Fruit fly (Drosophila melanogaster) whole organism, embryonic: ENCODE data around the gene Sec15.

Experiments used
- BEAF-32 ChIP-seq: fragments of 200-800 bp; sonication (Bioruptor generic); optimal IDR thresholded peaks from 3 replicates; lab custom pipeline; 2017; ENCODE audit warnings: missing biosample characterization, missing genetic modification characterization, mild to moderate bottlenecking, moderate library complexity, missing genetic modification reagents
- Bdp1 ChIP-seq: fragments of 200-800 bp; sonication (Bioruptor generic); optimal IDR thresholded peaks from 3 replicates; lab custom pipeline; 2016; ENCODE audit warnings: missing biosample characterization, missing genetic modification characterization
- CG10654 ChIP-seq: fragments of 200-800 bp; sonication (Bioruptor generic); optimal IDR thresholded peaks from 2 replicates; lab custom pipeline; 2016; ENCODE audit warnings: missing biosample characterization, missing genetic modification characterization
- CG11723 ChIP-seq: fragments of 200-800 bp; sonication (Bioruptor generic); optimal IDR thresholded peaks from 2 replicates; lab custom pipeline; 2017; ENCODE audit warnings: missing biosample characterization, mild to moderate bottlenecking, missing genetic modification characterization
- CG12744 ChIP-seq: fragments of 200-800 bp; sonication (Bioruptor generic); optimal IDR thresholded peaks from 2 replicates; lab custom pipeline; 2016; ENCODE audit warnings: missing biosample characterization, missing genetic modification characterization
- CG14014 ChIP-seq: fragments of 200-800 bp; sonication (Bioruptor generic); IDR thresholded peaks from 2 replicates; pipeline ENCODE4 v1.3.6; 2022; ENCODE audit warnings: missing biosample characterization, missing genetic modification characterization
- CG1529 ChIP-seq: fragments of 200-800 bp; sonication (Bioruptor generic); optimal IDR thresholded peaks from 3 replicates; lab custom pipeline; 2018; ENCODE audit warnings: missing biosample characterization, missing genetic modification characterization
- CG18619 ChIP-seq: fragments of 200-800 bp; sonication (Bioruptor generic); optimal IDR thresholded peaks from 3 replicates; lab custom pipeline; 2017; ENCODE audit warnings: missing biosample characterization, mild to moderate bottlenecking, missing genetic modification characterization
- CG2116 ChIP-seq: fragments of 200-800 bp; sonication (Bioruptor generic); optimal IDR thresholded peaks from 3 replicates; lab custom pipeline; 2018; ENCODE audit warnings: missing biosample characterization, mild to moderate bottlenecking, missing genetic modification characterization
- CG2199 ChIP-seq: fragments of 200-800 bp; sonication (Bioruptor generic); IDR thresholded peaks from 3 replicates; pipeline ENCODE4 v1.3.6; 2022; ENCODE audit warnings: missing biosample characterization, missing genetic modification characterization
- CG33213 ChIP-seq: fragments of 200-800 bp; sonication (Bioruptor generic); optimal IDR thresholded peaks from 3 replicates; lab custom pipeline; 2016; ENCODE audit warnings: missing biosample characterization, missing genetic modification characterization
- CG3407 ChIP-seq: fragments of 200-800 bp; sonication (Bioruptor generic); optimal IDR thresholded peaks from 2 replicates; lab custom pipeline; 2018; ENCODE audit warnings: missing biosample characterization, mild to moderate bottlenecking, missing genetic modification characterization
- CG3726 ChIP-seq: fragments of 200-800 bp; sonication (Bioruptor generic); IDR thresholded peaks from 3 replicates; pipeline ENCODE4, ENCODE4 v1.3.6; 2022; ENCODE audit warnings: missing biosample characterization, missing genetic modification characterization
- CG4360 ChIP-seq: fragments of 200-800 bp; sonication (Bioruptor generic); IDR thresholded peaks from 2 replicates; pipeline ENCODE4 v1.3.6; 2022; ENCODE audit warnings: missing biosample characterization, missing genetic modification characterization
- CG4854 ChIP-seq: fragments of 200-800 bp; sonication (Bioruptor generic); optimal IDR thresholded peaks from 2 replicates; lab custom pipeline; 2016; ENCODE audit warnings: missing biosample characterization, missing genetic modification characterization, inconsistent platforms
- CG5245 ChIP-seq: fragments of 200-800 bp; sonication (Bioruptor generic); optimal IDR thresholded peaks from 3 replicates; lab custom pipeline; 2016; ENCODE audit warnings: missing biosample characterization, missing genetic modification characterization
- CG7987 ChIP-seq: fragments of 200-800 bp; sonication (Bioruptor generic); optimal IDR thresholded peaks from 2 replicates; lab custom pipeline; 2018; ENCODE audit warnings: missing biosample characterization, mild to moderate bottlenecking, missing genetic modification characterization, moderate library complexity
- CG8359 ChIP-seq: fragments of 200-800 bp; sonication (Bioruptor generic); optimal IDR thresholded peaks from 2 replicates; lab custom pipeline; 2017; ENCODE audit warnings: missing biosample characterization, mild to moderate bottlenecking, missing genetic modification characterization, borderline replicate concordance
- CG8388 ChIP-seq: fragments of 200-800 bp; sonication (Bioruptor generic); optimal IDR thresholded peaks from 2 replicates; lab custom pipeline; 2019; ENCODE audit warnings: missing biosample characterization, mild to moderate bottlenecking, missing genetic modification characterization, moderate library complexity
- CG8944 ChIP-seq: fragments of 200-800 bp; sonication (Bioruptor generic); optimal IDR thresholded peaks from 3 replicates; lab custom pipeline; 2016; ENCODE audit warnings: missing biosample characterization, missing genetic modification characterization
- Deaf1 ChIP-seq: fragments of 200-800 bp; optimal IDR thresholded peaks from 3 replicates; lab custom pipeline; 2019; ENCODE audit warnings: missing biosample characterization, mild to moderate bottlenecking, missing genetic modification characterization, moderate library complexity
- Dip3 ChIP-seq: fragments of 200-800 bp; sonication (Bioruptor generic); optimal IDR thresholded peaks from 3 replicates; lab custom pipeline; 2016; ENCODE audit warnings: missing biosample characterization, missing genetic modification characterization
- Fer2 ChIP-seq: fragments of 200-800 bp; sonication (Bioruptor generic); optimal IDR thresholded peaks from 2 replicates; lab custom pipeline; 2018; ENCODE audit warnings: missing biosample characterization, mild to moderate bottlenecking, missing genetic modification characterization, moderate library complexity
- Fer3 ChIP-seq: fragments of 200-800 bp; sonication (Bioruptor generic); optimal IDR thresholded peaks from 2 replicates; lab custom pipeline; 2018; ENCODE audit warnings: missing biosample characterization, mild to moderate bottlenecking, missing genetic modification characterization, moderate library complexity
- Gsc ChIP-seq: fragments of 200-800 bp; sonication (Bioruptor generic); IDR thresholded peaks from 2 replicates; pipeline ENCODE4 v1.3.6; 2022; ENCODE audit warnings: missing biosample characterization, missing genetic modification characterization
- Hr3 ChIP-seq: fragments of 200-800 bp; sonication (Bioruptor generic); optimal IDR thresholded peaks from 3 replicates; lab custom pipeline; 2016; ENCODE audit warnings: missing biosample characterization, missing genetic modification characterization
- Jarid2 ChIP-seq: fragments of 200-800 bp; sonication (Bioruptor generic); optimal IDR thresholded peaks from 3 replicates; lab custom pipeline; 2017; ENCODE audit warnings: mild to moderate bottlenecking, missing biosample characterization, missing genetic modification reagents, missing genetic modification characterization
- Mrtf ChIP-seq: fragments of 200-800 bp; sonication (Bioruptor generic); IDR thresholded peaks from 3 replicates; pipeline ENCODE4 v1.3.6; 2022; ENCODE audit warnings: missing biosample characterization, missing genetic modification characterization
- Opbp ChIP-seq: fragments of 200-800 bp; sonication (Bioruptor generic); IDR thresholded peaks from 3 replicates; pipeline ENCODE4 v1.3.6; 2022; ENCODE audit warnings: missing biosample characterization, missing genetic modification characterization; ENCODE audit not compliant: partially characterized antibody
- Poxn ChIP-seq: fragments of 200-800 bp; sonication (Bioruptor generic); IDR thresholded peaks from 2 replicates; pipeline ENCODE4 v1.3.6; 2022; ENCODE audit warnings: missing biosample characterization, missing genetic modification characterization
- Ptx1 ChIP-seq: fragments of 200-800 bp; sonication (Bioruptor generic); IDR thresholded peaks from 2 replicates; pipeline ENCODE4 v1.3.6; 2022; ENCODE audit warnings: missing biosample characterization, missing genetic modification characterization
- Sry-β ChIP-seq: fragments of 200-800 bp; sonication (Bioruptor generic); optimal IDR thresholded peaks from 2 replicates; lab custom pipeline; 2018; ENCODE audit warnings: missing biosample characterization, mild to moderate bottlenecking, missing genetic modification characterization, moderate library complexity
- Stat92E ChIP-seq, 3 experiments: fragments of >200 bp in 2 of 3; fragments of 200-800 bp in 1 of 3; sonication (Bioruptor generic) in 1 of 3; optimal IDR thresholded peaks; 2 replicates each; lab custom pipeline; 2017 to 2019; ENCODE audit warnings: missing biosample characterization in 3 of 3, missing genetic modification characterization in 3 of 3, mild to moderate bottlenecking in 1 of 3, moderate library complexity in 1 of 3
- bigmax ChIP-seq: fragments of 200-800 bp; sonication (Bioruptor generic); optimal IDR thresholded peaks from 2 replicates; lab custom pipeline; 2018; ENCODE audit warnings: missing biosample characterization, mild to moderate bottlenecking, missing genetic modification characterization
- cas ChIP-seq: fragments of 200-800 bp; sonication (Bioruptor generic); IDR thresholded peaks from 2 replicates; pipeline ENCODE4 v1.3.6; 2022; ENCODE audit warnings: missing biosample characterization, missing genetic modification characterization
- croc ChIP-seq: fragments of 200-800 bp; sonication (Bioruptor generic); conservative IDR thresholded peaks from 3 replicates; pipeline ENCODE4 v1.3.6; 2022; ENCODE audit warnings: missing biosample characterization, missing genetic modification characterization
- crol ChIP-seq: fragments of 200-800 bp; sonication (Bioruptor generic); IDR thresholded peaks from 2 replicates; pipeline ENCODE4 v1.3.6; 2022; ENCODE audit warnings: missing biosample characterization, missing genetic modification characterization
- fd3F ChIP-seq: fragments of 200-800 bp; sonication (Bioruptor generic); optimal IDR thresholded peaks from 2 replicates; lab custom pipeline; 2018; ENCODE audit warnings: missing biosample characterization, mild to moderate bottlenecking, missing genetic modification characterization, moderate library complexity
- fd64A ChIP-seq: fragments of 200-800 bp; sonication (Bioruptor generic); optimal IDR thresholded peaks from 3 replicates; lab custom pipeline; 2018; ENCODE audit warnings: missing biosample characterization, mild to moderate bottlenecking, missing genetic modification characterization
- h ChIP-seq: fragments of >200 bp; optimal IDR thresholded peaks from 2 replicates; lab custom pipeline; 2017
- hkb ChIP-seq, 2 experiments: fragments of 200-800 bp in 1 of 2; fragments of >200 bp in 1 of 2; sonication (Bioruptor generic) in 1 of 2; IDR thresholded peaks in 1 of 2; optimal IDR thresholded peaks in 1 of 2; 2 replicates each; pipeline versions ENCODE4 v1.3.6 to Lab custom; 2017 to 2022; ENCODE audit warnings: missing biosample characterization in 1 of 2, missing genetic modification characterization in 1 of 2
- prd ChIP-seq, 3 experiments: fragments of >200 bp in 2 of 3; fragments of 200-800 bp in 1 of 3; sonication (Bioruptor generic) in 1 of 3; optimal IDR thresholded peaks in 2 of 3; IDR thresholded peaks in 1 of 3; 2 replicates in 2 of 3; 3 replicates in 1 of 3; pipeline versions ENCODE4 v1.3.6 to Lab custom; 2017 to 2022; ENCODE audit warnings: missing biosample characterization in 1 of 3, missing genetic modification characterization in 1 of 3
- pros ChIP-seq: fragments of 200-800 bp; sonication (Bioruptor generic); optimal IDR thresholded peaks from 3 replicates; lab custom pipeline; 2019; ENCODE audit warnings: missing biosample characterization, mild to moderate bottlenecking, missing genetic modification characterization, moderate library complexity
- seq ChIP-seq: fragments of 200-800 bp; sonication (Bioruptor generic); IDR thresholded peaks from 2 replicates; pipeline ENCODE4 v1.3.6; 2022; ENCODE audit warnings: missing biosample characterization, missing genetic modification characterization
- sim ChIP-seq: fragments of 200-800 bp; sonication (Bioruptor generic); IDR thresholded peaks from 2 replicates; pipeline ENCODE4 v1.3.6; 2022; ENCODE audit warnings: missing biosample characterization, missing genetic modification characterization
- ssp ChIP-seq: fragments of 200-800 bp; sonication (Bioruptor generic); IDR thresholded peaks from 2 replicates; pipeline ENCODE4 v1.3.6; 2022; ENCODE audit warnings: missing biosample characterization, missing genetic modification characterization
- wdn ChIP-seq: fragments of 200-800 bp; sonication (Bioruptor generic); IDR thresholded peaks from 2 replicates; pipeline ENCODE4 v1.3.6; 2022; ENCODE audit warnings: missing biosample characterization, missing genetic modification characterization
- wor ChIP-seq: fragments of 200-800 bp; sonication (Bioruptor generic); IDR thresholded peaks from 2 replicates; pipeline ENCODE4 v1.3.6; 2022; ENCODE audit warnings: missing biosample characterization, missing genetic modification characterization
- zfh2 ChIP-seq: fragments of 200-800 bp; sonication (Bioruptor generic); optimal IDR thresholded peaks from 2 replicates; lab custom pipeline; 2016; ENCODE audit warnings: missing biosample characterization, missing genetic modification characterization

Gene Sec15

DNA sequence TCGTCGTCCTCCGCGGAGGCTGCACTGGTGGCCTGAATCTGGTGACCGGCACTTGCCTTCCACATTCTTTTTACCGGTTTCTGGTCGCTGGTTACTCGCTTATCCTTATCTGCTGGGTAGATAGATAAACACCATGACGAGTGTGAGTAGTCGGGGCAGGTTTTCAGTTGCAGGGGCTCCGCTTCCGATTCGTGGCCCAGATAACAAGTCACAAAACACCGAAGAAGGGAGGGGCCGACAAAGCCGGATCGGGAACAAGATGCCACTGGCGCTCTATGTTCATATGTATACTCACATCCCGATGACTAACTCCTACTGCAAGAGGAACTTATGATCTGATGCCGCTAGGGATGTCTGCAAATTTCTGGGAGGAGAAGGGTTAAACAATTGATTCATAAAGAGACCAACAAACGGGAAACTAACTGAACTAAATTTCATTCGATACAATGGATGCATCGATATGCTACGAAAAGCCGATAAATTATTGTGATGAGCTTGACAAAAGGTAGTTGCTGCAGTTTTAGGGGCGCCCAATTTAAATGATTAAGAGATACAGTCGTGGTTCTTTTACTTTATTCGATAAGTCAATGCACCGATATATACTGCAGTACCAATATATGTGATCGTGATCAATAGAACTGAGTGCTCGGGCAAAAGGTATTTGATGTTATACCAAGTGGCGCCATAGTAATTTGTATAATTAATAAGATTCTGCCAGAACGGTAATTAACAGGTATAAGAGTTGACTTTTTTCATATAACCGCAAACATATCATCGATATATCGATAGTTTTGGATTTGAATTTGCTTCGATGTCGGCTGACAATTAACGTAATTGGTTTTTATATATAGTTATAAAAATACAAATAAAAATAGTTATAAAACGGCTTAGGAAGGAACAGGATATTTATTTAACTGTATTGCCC, 43.5 kb downstream of the Sec15 start, which contains the start of gene Cortactin (continued):
- TF ChIP-seq Gsc (GFP tag; lab: Robert Waterston, UW) (no peak), CG4854 (no peak), bigmax (GFP tag; lab: Kevin White, UChicago) (peak; percentile 4), ssp (no peak), Sry-β (peak; percentile 2), CG2116 (GFP tag; lab: Kevin White, UChicago) (peak; percentile 69), CG14014 (GFP tag; lab: Robert Waterston, UW) (no peak), Bdp1 (GFP tag; lab: Kevin White, UChicago) (no peak), Stat92E (GFP tag; optimal IDR thresholded peaks at IDR 0.05; lab: Kevin White, UChicago) (no peak), prd (optimal IDR thresholded peaks at IDR 0.05; lab: Kevin White, UChicago) (no peak), prd (GFP tag; IDR thresholded peaks at IDR 0.05; lab: Robert Waterston, UW) (no peak), Jarid2 (GFP tag; lab: Kevin White, UChicago) (no peak), CG3726 (GFP tag; lab: Robert Waterston, UW) (no peak), cas (GFP tag; lab: Robert Waterston, UW) (no peak), fd64A (GFP tag; lab: Kevin White, UChicago) (no peak), CG1529 (GFP tag; lab: Kevin White, UChicago) (no peak), CG4360 (GFP tag; lab: Robert Waterston, UW) (no peak), h (lab: Kevin White, UChicago) (no peak), CG2199 (GFP tag; lab: Robert Waterston, UW) (peak; percentile 44; the same call in 1 of the 3 replicates), Fer3 (tag; lab: Kevin White, UChicago) (no peak), CG8944 (GFP tag; lab: Kevin White, UChicago) (no peak), Opbp (GFP tag; lab: Robert Waterston, UW) (peak; percentile 92), seq (GFP tag; lab: Robert Waterston, UW) (no peak), croc (no peak), fd3F (GFP tag; lab: Kevin White, UChicago) (no peak), wor (GFP tag; lab: Robert Waterston, UW) (no peak), hkb (optimal IDR thresholded peaks at IDR 0.05; lab: Kevin White, UChicago) (no peak), hkb (GFP tag; IDR thresholded peaks at IDR 0.05; lab: Robert Waterston, UW) (no peak), Hr3 (peak; percentile 5), Deaf1 (peak; percentile 75), CG11723 (no peak), CG8388 (GFP tag; lab: Kevin White, UChicago) (no peak), Poxn (GFP tag; lab: Robert Waterston, UW) (no peak), Fer2 (tag; lab: Kevin White, UChicago) (no peak), BEAF-32 (GFP tag; lab: Kevin White, UChicago) (peak; percentile 90), Dip3 (GFP tag; lab: Kevin White, UChicago) (no peak), crol (no peak), CG7987 (GFP tag; lab: Kevin White, UChicago) (no peak), wdn (GFP tag; lab: Robert Waterston, UW) (no peak), CG12744 (GFP tag; lab: Kevin White, UChicago) (no peak), CG33213 (GFP tag; lab: Kevin White, UChicago) (peak; percentile 32), CG10654 (GFP tag; lab: Kevin White, UChicago) (no peak), CG8359 (GFP tag; lab: Kevin White, UChicago) (no peak), Mrtf (GFP tag; lab: Robert Waterston, UW) (no peak), CG3407 (GFP tag; lab: Kevin White, UChicago) (no peak), CG5245 (GFP tag; lab: Kevin White, UChicago) (no peak), zfh2 (GFP tag; lab: Kevin White, UChicago) (peak; percentile 11), CG18619 (no peak), pros (GFP tag; lab: Kevin White, UChicago) (no peak), Ptx1 (no peak), sim (GFP tag; lab: Robert Waterston, UW) (no peak)
